Worm (Caenorhabditis elegans) whole organism, L2 larva: ENCODE data around the gene W01C8.5.

ENCODE experiments used
- alr-1 ChIP-seq: fragments of 150-350 bp; optimal IDR thresholded peaks from 2 replicates; lab custom pipeline; 2014; ENCODE audit warnings: missing biosample characterization, missing genetic modification characterization
- ama-1 ChIP-seq: fragments of 150-350 bp; optimal IDR thresholded peaks from 2 replicates; lab custom pipeline; 2018; ENCODE audit warnings: inconsistent platforms
- elt-3 ChIP-seq: sonication (generic microtip); optimal IDR thresholded peaks from 2 replicates; lab custom pipeline; 2017; ENCODE audit warnings: missing biosample characterization, missing genetic modification characterization
- mab-5 ChIP-seq: fragments of 150-350 bp; optimal IDR thresholded peaks from 2 replicates; lab custom pipeline; 2014; ENCODE audit warnings: missing biosample characterization, missing genetic modification characterization
- mdl-1 ChIP-seq, 2 experiments: fragments of 150-350 bp in 1 of 2; sonication (generic microtip) in 1 of 2; optimal IDR thresholded peaks; 2 replicates each; lab custom pipeline; 2017; ENCODE audit warnings: missing biosample characterization in 2 of 2, missing genetic modification characterization in 2 of 2
- nhr-23 ChIP-seq: fragments of 150-350 bp; optimal IDR thresholded peaks from 2 replicates; lab custom pipeline; 2014; ENCODE audit warnings: missing biosample characterization, missing genetic modification reagents, missing genetic modification characterization
- nhr-237 ChIP-seq: fragments of 150-350 bp; optimal IDR thresholded peaks from 2 replicates; lab custom pipeline; 2014; ENCODE audit warnings: missing biosample characterization, missing genetic modification characterization
- skn-1 ChIP-seq: sonication (generic microtip); optimal IDR thresholded peaks from 2 replicates; lab custom pipeline; 2017; ENCODE audit warnings: missing biosample characterization, missing genetic modification characterization
- sma-9 ChIP-seq, 2 experiments: fragments of 150-350 bp in 1 of 2; sonication (generic microtip) in 1 of 2; optimal IDR thresholded peaks; 2 replicates each; lab custom pipeline; 2014 to 2016; ENCODE audit warnings: missing genetic modification characterization in 2 of 2, mild to moderate bottlenecking in 1 of 2, missing biosample characterization in 1 of 2, missing compliant biosample characterization in 1 of 2, missing genetic modification reagents in 1 of 2, moderate library complexity in 1 of 2
- unc-62 ChIP-seq: fragments of 150-350 bp; optimal IDR thresholded peaks from 2 replicates; lab custom pipeline; 2014; ENCODE audit warnings: missing biosample characterization, missing genetic modification reagents, missing genetic modification characterization
- ztf-4 ChIP-seq: fragments of 150-350 bp; optimal IDR thresholded peaks from 2 replicates; lab custom pipeline; 2014; ENCODE audit warnings: missing biosample characterization, missing genetic modification characterization

DNA sequence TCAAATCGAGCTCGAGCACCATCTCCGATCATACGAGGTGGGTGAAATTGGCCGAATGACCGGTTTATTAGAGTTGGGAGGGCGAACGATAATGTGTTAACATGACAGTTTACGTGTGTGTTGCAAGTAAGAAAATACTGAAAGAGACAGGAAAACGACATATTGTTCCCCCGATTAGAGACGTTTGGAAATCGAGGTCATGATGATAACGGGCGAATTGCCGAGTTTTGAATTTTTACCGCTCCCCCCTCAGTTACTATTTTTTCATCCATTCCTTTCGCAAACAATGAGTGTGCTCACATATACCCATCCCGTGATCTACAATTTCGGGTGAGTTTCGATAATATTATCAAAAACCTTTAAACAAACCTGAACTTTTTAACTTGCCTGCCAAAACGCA is 27.4 kb downstream of the W01C8.5 start:
- no peak for TF ChIP-seq nhr-237 (tag; lab: Kevin White, UChicago)
- no peak for TF ChIP-seq skn-1
- no peak for TF ChIP-seq ama-1
- no peak for TF ChIP-seq mab-5 (tag; lab: Kevin White, UChicago)
- no peak for TF ChIP-seq elt-3 (tag; lab: Kevin White, UChicago)
- no peak for TF ChIP-seq sma-9 (GFP tag; optimal IDR thresholded peaks at IDR 0.05; lab: Kevin White, UChicago)
- TF ChIP-seq sma-9 (tag; optimal IDR thresholded peaks at IDR 0.05; lab: Kevin White, UChicago) = no peak
- TF ChIP-seq alr-1 (tag; lab: Kevin White, UChicago) = no peak
- TF ChIP-seq mdl-1 (tag; optimal IDR thresholded peaks at IDR 0.05; lab: Kevin White, UChicago) = no peak
- no peak for TF ChIP-seq ztf-4 (tag; lab: Kevin White, UChicago)
- no peak for TF ChIP-seq nhr-23 (tag; lab: Kevin White, UChicago)
- no peak for TF ChIP-seq unc-62 (GFP tag; lab: Kevin White, UChicago)
